Fruit fly (Drosophila melanogaster): ENCODE measurements around the gene EMC2A.

Gene EMC2A

DNA sequence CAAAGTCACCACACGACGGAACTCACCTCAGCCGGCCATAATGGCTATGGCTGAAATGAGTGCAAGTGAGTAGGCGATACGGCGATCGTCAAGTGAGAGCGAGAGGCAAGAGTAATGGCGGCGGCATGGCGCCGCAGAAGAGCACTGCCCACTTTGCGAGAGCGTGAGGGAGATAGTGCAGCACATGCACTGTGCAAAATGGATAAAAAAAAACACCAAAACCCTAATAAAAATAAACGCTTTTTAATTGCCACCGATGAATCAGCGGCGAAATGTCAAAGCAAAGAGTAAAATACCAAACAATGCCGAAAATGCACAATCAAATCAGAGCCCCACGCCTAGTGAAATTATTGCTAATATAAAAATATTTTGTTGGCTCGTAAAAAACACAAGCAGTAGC is 47.2 kb downstream of the EMC2A start (continued):
- no peak for TF ChIP-seq wor (GFP tag; IDR thresholded peaks at IDR 0.05)
- TF ChIP-seq CG2129 (GFP tag; IDR thresholded peaks at IDR 0.05; ENCODE audit: partially characterized antibody), result no peak
- TF ChIP-seq Oli (tag; optimal IDR thresholded peaks at IDR 0.05), result no peak
- TF ChIP-seq CG14860 (GFP tag; IDR thresholded peaks at IDR 0.05; ENCODE audit: partially characterized antibody), result peak; percentile 30; the same call in 1 of the 3 replicates
- TF ChIP-seq chm (GFP tag; IDR thresholded peaks at IDR 0.05), result peak; percentile 59; the same call in 1 of the 2 replicates
- TF ChIP-seq sisA (GFP tag; IDR thresholded peaks at IDR 0.05), result peak; percentile 12; the same call in 1 of the 2 replicates
- 0 out of 3 replicates have a peak, but pooled peaks have one; percentile 51 for TF ChIP-seq CG34422 (GFP tag; IDR thresholded peaks at IDR 0.05)
- peak; percentile 48 for TF ChIP-seq tna (GFP tag; IDR thresholded peaks at IDR 0.05; ENCODE audit: partially characterized antibody)
- no peak for TF ChIP-seq inv (GFP tag; IDR thresholded peaks at IDR 0.05; ENCODE audit: partially characterized antibody)
- TF ChIP-seq CG6791 (GFP tag; IDR thresholded peaks at IDR 0.05; ENCODE audit: partially characterized antibody), result peak; percentile 62; the same call in 1 of the 3 replicates
- TF ChIP-seq sim (GFP tag; IDR thresholded peaks at IDR 0.05), result no peak
- peak; percentile 99 for TF ChIP-seq phol (tag; optimal IDR thresholded peaks at IDR 0.05)
- TF ChIP-seq Atf-2 (GFP tag; optimal IDR thresholded peaks at IDR 0.05), result no peak
- peak; percentile 51 for TF ChIP-seq pb (GFP tag; optimal IDR thresholded peaks at IDR 0.05)
- TF ChIP-seq emc (GFP tag; optimal IDR thresholded peaks at IDR 0.05), result no peak
- no peak for TF ChIP-seq Bdp1 (GFP tag; optimal IDR thresholded peaks at IDR 0.05)
- TF ChIP-seq peb (GFP tag; IDR thresholded peaks at IDR 0.05), result no peak
- no peak for TF ChIP-seq dm (GFP tag; optimal IDR thresholded peaks at IDR 0.05)
- TF ChIP-seq CG9437 (GFP tag; optimal IDR thresholded peaks at IDR 0.05), result no peak
- TF ChIP-seq CG16779 (GFP tag; IDR thresholded peaks at IDR 0.05), result no peak
- peak; percentile 46 for TF ChIP-seq CG15479 (GFP tag; optimal IDR thresholded peaks at IDR 0.05)
- peak; percentile 23; the same call in 1 of the 2 replicates for TF ChIP-seq CG14441 (GFP tag; IDR thresholded peaks at IDR 0.05)
- TF ChIP-seq CG7357 (GFP tag; IDR thresholded peaks at IDR 0.05), result 0 out of 3 replicates have a peak, but pooled peaks have one; percentile 18
- no peak for TF ChIP-seq B-H2 (GFP tag; optimal IDR thresholded peaks at IDR 0.05)
- TF ChIP-seq bsh (GFP tag; optimal IDR thresholded peaks at IDR 0.05), result no peak
- peak; percentile 8 for TF ChIP-seq sqz (GFP tag; optimal IDR thresholded peaks at IDR 0.05)
- TF ChIP-seq Xrp1 (GFP tag; IDR thresholded peaks at IDR 0.05), result peak; percentile 32; the same call in 1 of the 2 replicates
- TF ChIP-seq mld (GFP tag; IDR thresholded peaks at IDR 0.05; ENCODE audit: partially characterized antibody), result no peak
- peak; percentile 1 for TF ChIP-seq CG2116 (GFP tag; optimal IDR thresholded peaks at IDR 0.05)
- peak; percentile 71 for TF ChIP-seq HmgD (GFP tag; optimal IDR thresholded peaks at IDR 0.05)
- TF ChIP-seq CG7745 (tag; optimal IDR thresholded peaks at IDR 0.05), result no peak
- TF ChIP-seq org-1 (GFP tag; optimal IDR thresholded peaks at IDR 0.05), result no peak
- peak; percentile 20; the same call in 1 of the 2 replicates for TF ChIP-seq amos (GFP tag; IDR thresholded peaks at IDR 0.05; ENCODE audit: partially characterized antibody)
- TF ChIP-seq insv (GFP tag; optimal IDR thresholded peaks at IDR 0.05), result no peak
- peak; percentile 47 for TF ChIP-seq CG10366 (GFP tag; IDR thresholded peaks at IDR 0.05)
- TF ChIP-seq row (GFP tag; IDR thresholded peaks at IDR 0.05), result peak; percentile 53
- no peak for TF ChIP-seq maf-S (GFP tag; optimal IDR thresholded peaks at IDR 0.05)
- no peak for TF ChIP-seq CG31365 (tag; optimal IDR thresholded peaks at IDR 0.05)
- TF ChIP-seq stc (GFP tag; IDR thresholded peaks at IDR 0.05), result peak; percentile 30; the same call in 1 of the 2 replicates
- TF ChIP-seq abd-A (tag; optimal IDR thresholded peaks at IDR 0.05), result peak; percentile 52
- TF ChIP-seq Usf (GFP tag; optimal IDR thresholded peaks at IDR 0.05), result no peak
- TF ChIP-seq pita (GFP tag; optimal IDR thresholded peaks at IDR 0.05), result no peak
- TF ChIP-seq Oaz (GFP tag; IDR thresholded peaks at IDR 0.05), result no peak
- TF ChIP-seq Tbp (GFP tag; optimal IDR thresholded peaks at IDR 0.05), result no peak
- no peak for TF ChIP-seq fru (optimal IDR thresholded peaks at IDR 0.05)
- 0 out of 3 replicates have a peak, but pooled peaks have one; percentile 30 for TF ChIP-seq dysf (GFP tag; IDR thresholded peaks at IDR 0.05)
- TF ChIP-seq CG33557 (GFP tag; optimal IDR thresholded peaks at IDR 0.05), result no peak
- TF ChIP-seq CG31388 (GFP tag; optimal IDR thresholded peaks at IDR 0.05), result no peak
- no peak for TF ChIP-seq CG12942 (GFP tag; optimal IDR thresholded peaks at IDR 0.05)
- no peak for TF ChIP-seq Ets65A (GFP tag)
- TF ChIP-seq CG3995 (GFP tag; optimal IDR thresholded peaks at IDR 0.05), result no peak
